Worm (Caenorhabditis elegans): ENCODE results near the gene sox-4.

sox-4 gene

DNA sequence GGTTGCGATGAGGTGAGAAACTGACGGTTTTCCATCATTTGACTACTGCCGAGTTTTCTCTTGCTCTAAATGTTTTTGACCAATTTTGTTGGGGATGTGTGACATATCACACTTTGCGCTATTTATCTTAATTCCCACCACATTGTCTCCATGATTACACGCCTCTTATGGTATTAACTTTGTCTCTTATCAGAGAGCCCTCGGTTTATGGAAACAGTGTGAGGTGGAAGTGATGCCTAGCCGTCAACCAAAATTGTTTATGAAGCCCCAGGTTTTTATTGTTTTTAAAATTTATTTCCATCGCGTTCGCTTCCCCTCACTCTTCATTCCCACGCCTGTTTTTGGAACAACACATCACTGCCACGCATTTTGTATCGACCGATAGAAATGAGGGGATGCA, 42.4 kb upstream of the sox-4 start:
- TF ChIP-seq nhr-80 (tag; optimal IDR thresholded peaks at IDR 0.05) (peak; percentile 46), mes-4 (tag; optimal IDR thresholded peaks at IDR 0.05) (no peak)

DNA sequence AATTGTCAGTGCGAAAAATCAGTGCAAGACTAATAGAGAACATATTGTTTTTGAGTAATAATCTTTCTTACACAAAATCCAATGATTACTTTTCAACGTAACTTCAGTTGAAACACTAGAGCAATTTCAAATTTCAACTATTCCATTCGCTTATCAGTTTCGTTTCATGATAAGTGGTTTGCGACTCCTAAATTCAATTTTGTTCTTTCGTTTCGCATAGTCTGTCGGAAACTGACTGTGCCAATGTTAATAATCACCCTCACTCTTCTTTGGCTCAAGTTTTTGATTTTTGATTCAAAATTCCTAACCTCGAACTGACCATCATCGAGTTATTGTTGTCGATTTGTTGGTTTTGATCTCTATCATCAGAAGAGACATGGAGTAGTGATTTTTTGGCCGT, 39.9 kb upstream of the sox-4 start:
- TF ChIP-seq nhr-80 (tag; optimal IDR thresholded peaks at IDR 0.05) (peak; percentile 80), aptf-3 (GFP tag; IDR thresholded peaks at IDR 0.05) (no peak), sea-2 (GFP tag; IDR thresholded peaks at IDR 0.05) (no peak)

DNA sequence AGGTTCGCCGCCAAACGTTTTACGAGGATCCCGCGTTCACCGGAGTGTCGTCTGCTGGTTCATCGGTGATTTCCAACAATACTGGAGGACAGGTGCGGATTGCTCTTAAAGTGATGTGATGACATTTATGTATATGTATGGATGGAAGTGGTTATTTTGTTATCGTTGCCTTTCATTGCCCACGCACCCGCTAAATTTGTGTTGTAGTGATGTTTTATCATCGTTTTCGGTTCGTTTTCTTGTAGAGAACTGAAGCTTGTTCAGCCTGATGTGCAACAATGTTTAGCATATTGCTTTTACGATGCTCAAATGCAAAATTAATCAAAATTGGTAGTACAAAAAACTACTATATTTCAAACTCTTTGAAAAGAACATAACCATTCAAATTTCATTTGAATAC, 39.0 kb upstream of the sox-4 start:
- TF ChIP-seq F52B5.7 (tag; optimal IDR thresholded peaks at IDR 0.05) (no peak), lir-1 (GFP tag; conservative IDR thresholded peaks at IDR 0.05) (no peak), nhr-80 (tag; optimal IDR thresholded peaks at IDR 0.05) (peak; percentile 31), F22D6.2 (tag; optimal IDR thresholded peaks at IDR 0.05) (no peak)

DNA sequence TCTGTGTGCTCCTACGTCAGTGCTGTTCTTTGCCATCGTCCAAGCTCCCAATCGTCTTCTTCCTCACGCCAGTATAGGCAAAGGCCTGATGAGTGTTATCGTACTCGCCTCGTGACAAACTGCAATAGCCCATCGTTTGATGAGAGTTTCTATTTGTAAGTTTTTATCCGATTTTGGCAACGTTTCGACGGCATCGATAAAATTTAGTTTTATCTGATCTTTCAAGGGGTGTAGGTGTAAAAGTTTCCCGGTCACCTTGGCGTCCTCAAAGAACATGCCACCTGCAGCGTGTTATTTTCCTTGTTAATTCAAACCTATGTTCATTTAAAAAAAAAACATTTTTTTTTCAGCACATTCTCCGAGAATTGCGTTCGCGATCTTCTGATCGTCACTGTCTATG, 38.3 kb upstream of the sox-4 start:
- no peak for TF ChIP-seq sea-2 (GFP tag; IDR thresholded peaks at IDR 0.05)
- TF ChIP-seq nhr-120 (GFP tag; IDR thresholded peaks at IDR 0.05): no peak
- no peak for TF ChIP-seq mcd-1 (GFP tag; IDR thresholded peaks at IDR 0.05)
- TF ChIP-seq dpl-1 (GFP tag; optimal IDR thresholded peaks at IDR 0.05): no peak
- no peak for TF ChIP-seq F57C9.4 (tag; optimal IDR thresholded peaks at IDR 0.05)
- no peak for TF ChIP-seq attf-3 (GFP tag; conservative IDR thresholded peaks at IDR 0.05)
- TF ChIP-seq Y53F4B.3 (GFP tag; IDR thresholded peaks at IDR 0.05): no peak
- TF ChIP-seq Y56A3A.18 (GFP tag; IDR thresholded peaks at IDR 0.05): no peak
- no peak for TF ChIP-seq mel-28 (tag; optimal IDR thresholded peaks at IDR 0.05; ENCODE audit: borderline replicate concordance)
- TF ChIP-seq ets-4 (GFP tag; optimal IDR thresholded peaks at IDR 0.05): no peak
- TF ChIP-seq ztf-22 (GFP tag; optimal IDR thresholded peaks at IDR 0.05): no peak
- TF ChIP-seq K11D2.4 (GFP tag; IDR thresholded peaks at IDR 0.05): no peak
- no peak for TF ChIP-seq nfyb-1 (GFP tag; IDR thresholded peaks at IDR 0.05)

DNA sequence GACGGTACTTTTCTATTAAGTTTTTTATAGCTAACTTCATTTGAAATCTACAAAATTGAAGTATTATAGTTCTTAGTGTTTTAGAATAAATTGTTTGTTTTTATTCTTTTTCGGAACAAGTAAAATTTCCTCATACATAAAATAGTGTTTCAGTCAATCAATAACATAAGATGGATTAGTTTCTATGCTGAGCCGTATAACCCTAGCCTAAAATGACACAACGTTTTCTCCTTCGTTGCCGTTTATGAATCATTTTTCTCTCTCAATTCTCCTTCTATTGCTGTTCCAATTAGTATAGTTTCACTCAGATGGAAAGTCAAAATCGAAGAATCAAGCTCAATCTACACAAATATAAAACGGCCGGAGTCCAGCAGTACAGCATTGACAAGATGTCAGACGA, 33.4 kb upstream of the sox-4 start, which contains the start of gene rgs-7:
Gene rgs-7, plus strand, starts transcription at position 301 of the 400 bp plus-strand sequence.
- TF ChIP-seq ztf-26 (tag; optimal IDR thresholded peaks at IDR 0.05): no peak
- no peak for TF ChIP-seq F37B4.10 (GFP tag; IDR thresholded peaks at IDR 0.05)
- no peak for TF ChIP-seq bed-1 (GFP tag; IDR thresholded peaks at IDR 0.05)
- no peak for TF ChIP-seq die-1 (tag; optimal IDR thresholded peaks at IDR 0.05)
- no peak for TF ChIP-seq ztf-18 (tag; optimal IDR thresholded peaks at IDR 0.05)
- TF ChIP-seq ztf-25 (GFP tag; IDR thresholded peaks at IDR 0.05): no peak
- TF ChIP-seq ceh-27 (GFP tag; optimal IDR thresholded peaks at IDR 0.05): no peak
- no peak for TF ChIP-seq madf-3 (GFP tag; IDR thresholded peaks at IDR 0.05)
- TF ChIP-seq hlh-12 (tag; optimal IDR thresholded peaks at IDR 0.05): no peak
- TF ChIP-seq repo-1 (tag; optimal IDR thresholded peaks at IDR 0.05): no peak
- no peak for TF ChIP-seq T26A5.8 (tag; optimal IDR thresholded peaks at IDR 0.05)
- no peak for TF ChIP-seq sea-2 (GFP tag; IDR thresholded peaks at IDR 0.05)
- TF ChIP-seq nhr-80 (tag; optimal IDR thresholded peaks at IDR 0.05): no peak
- TF ChIP-seq pha-4 (tag; optimal IDR thresholded peaks at IDR 0.05): no peak
- no peak for TF ChIP-seq ccch-3 (GFP tag; optimal IDR thresholded peaks at IDR 0.05)
- TF ChIP-seq lag-1 (GFP tag; IDR thresholded peaks at IDR 0.05): no peak

DNA sequence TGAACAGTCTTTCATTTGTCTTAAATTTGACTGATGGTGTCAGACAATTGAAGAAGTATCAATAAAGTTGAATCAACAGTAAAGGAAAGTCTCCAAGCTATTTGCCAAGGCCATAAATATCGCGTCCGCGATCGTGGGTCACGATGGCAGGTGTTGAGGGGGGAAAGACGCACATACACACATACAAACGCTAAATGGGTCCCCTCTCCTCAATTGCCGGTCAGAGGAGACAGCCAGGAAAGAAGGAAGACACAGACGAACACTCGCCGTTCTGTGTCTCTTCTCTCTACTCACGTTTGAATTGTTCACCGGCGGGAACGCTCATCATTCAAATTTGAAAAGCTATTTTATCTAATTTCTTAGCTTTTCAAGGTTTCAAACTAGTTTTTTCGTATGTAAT, 32.1 kb upstream of the sox-4 start:
- TF ChIP-seq ztf-18 (tag; optimal IDR thresholded peaks at IDR 0.05) (no peak), nfya-1 (tag; optimal IDR thresholded peaks at IDR 0.05; ENCODE audit: borderline replicate concordance, insufficient read depth) (no peak), B0035.1 (tag; optimal IDR thresholded peaks at IDR 0.05) (no peak), mel-28 (tag; optimal IDR thresholded peaks at IDR 0.05; ENCODE audit: borderline replicate concordance) (no peak), rec-8 (tag; optimal IDR thresholded peaks at IDR 0.05) (no peak), ztf-26 (tag; optimal IDR thresholded peaks at IDR 0.05) (peak; percentile 65), F23B12.7 (tag; optimal IDR thresholded peaks at IDR 0.05; ENCODE audit: insufficient read depth) (no peak), F49E8.2 (tag; optimal IDR thresholded peaks at IDR 0.05; ENCODE audit: insufficient read depth) (no peak), hmg-1.2 (GFP tag; IDR thresholded peaks at IDR 0.05) (peak; percentile 34; the same call in 1 of the 2 replicates), gei-17 (GFP tag; optimal IDR thresholded peaks at IDR 0.05) (no peak), cebp-1 (GFP tag; IDR thresholded peaks at IDR 0.05) (no peak), cebp-1 (tag; optimal IDR thresholded peaks at IDR 0.05) (peak; percentile 60), ceh-27 (GFP tag; optimal IDR thresholded peaks at IDR 0.05) (peak; percentile 53)

Data from whole organism, young adult.